Fruit fly (Drosophila melanogaster) whole organism, embryonic: Measurements from ENCODE around the gene ppk20.
A peak's percentile ranks its signal among the peaks of the same experiment; 100 is the strongest.

Source experiments
- Atf3 ChIP-seq: fragments of 200-800 bp; sonication (Bioruptor generic); optimal IDR thresholded peaks from 3 replicates; lab custom pipeline; 2016; ENCODE audit warnings: missing biosample characterization, missing genetic modification characterization
- Atf6 ChIP-seq: fragments of 200-800 bp; sonication (Bioruptor generic); IDR thresholded peaks from 2 replicates; pipeline ENCODE4 v1.3.6; 2022; ENCODE audit warnings: missing biosample characterization, missing genetic modification characterization
- B-H1 ChIP-seq: fragments of 200-800 bp; sonication (Bioruptor generic); IDR thresholded peaks from 3 replicates; pipeline ENCODE4 v1.3.6; 2022; ENCODE audit warnings: missing biosample characterization, missing genetic modification characterization
- CG11247 ChIP-seq: fragments of 200-800 bp; sonication (Bioruptor generic); IDR thresholded peaks from 2 replicates; pipeline ENCODE4 v1.3.6; 2022; ENCODE audit warnings: missing biosample characterization, missing genetic modification characterization
- CG1233 ChIP-seq: fragments of 200-800 bp; sonication (Bioruptor generic); optimal IDR thresholded peaks from 4 replicates; lab custom pipeline; 2018; ENCODE audit warnings: missing biosample characterization, mild to moderate bottlenecking, missing genetic modification characterization
- CG14710 ChIP-seq: fragments of 200-800 bp; sonication (Bioruptor generic); optimal IDR thresholded peaks from 3 replicates; lab custom pipeline; 2019; ENCODE audit warnings: missing biosample characterization, mild to moderate bottlenecking, missing genetic modification characterization, moderate library complexity
- CG15601 ChIP-seq: fragments of 200-800 bp; sonication (Bioruptor generic); optimal IDR thresholded peaks from 3 replicates; lab custom pipeline; 2019; ENCODE audit warnings: missing biosample characterization, mild to moderate bottlenecking, missing genetic modification characterization, moderate library complexity
- CG17328 ChIP-seq: fragments of 200-800 bp; sonication (Bioruptor generic); IDR thresholded peaks from 2 replicates; pipeline ENCODE4 v1.3.6; 2022; ENCODE audit warnings: missing biosample characterization, missing genetic modification characterization
- CG17385 ChIP-seq: fragments of 200-800 bp; sonication (Bioruptor generic); optimal IDR thresholded peaks from 3 replicates; lab custom pipeline; 2018; ENCODE audit warnings: missing biosample characterization, mild to moderate bottlenecking, missing genetic modification characterization
- CG18619 ChIP-seq: fragments of 200-800 bp; sonication (Bioruptor generic); optimal IDR thresholded peaks from 3 replicates; lab custom pipeline; 2017; ENCODE audit warnings: missing biosample characterization, mild to moderate bottlenecking, missing genetic modification characterization
- CG30431 ChIP-seq: fragments of 200-800 bp; sonication (Bioruptor generic); optimal IDR thresholded peaks from 2 replicates; lab custom pipeline; 2017; ENCODE audit warnings: missing biosample characterization, missing genetic modification characterization
- CG31388 ChIP-seq: fragments of 200-800 bp; sonication (Bioruptor generic); optimal IDR thresholded peaks from 2 replicates; lab custom pipeline; 2016; ENCODE audit warnings: missing biosample characterization, missing genetic modification characterization
- CG3163 ChIP-seq: fragments of 200-800 bp; sonication (Bioruptor generic); optimal IDR thresholded peaks from 3 replicates; lab custom pipeline; 2016; ENCODE audit warnings: missing biosample characterization, missing genetic modification characterization
- CG5180 ChIP-seq: fragments of 200-800 bp; sonication (Bioruptor generic); optimal IDR thresholded peaks from 3 replicates; lab custom pipeline; 2017; ENCODE audit warnings: missing biosample characterization, missing genetic modification characterization, mild to moderate bottlenecking, moderate library complexity, missing genetic modification reagents
- CG6683 ChIP-seq: fragments of 200-800 bp; sonication (Bioruptor generic); optimal IDR thresholded peaks from 2 replicates; lab custom pipeline; 2017; ENCODE audit warnings: missing biosample characterization, mild to moderate bottlenecking, missing genetic modification characterization, missing genetic modification reagents
- CG7745 ChIP-seq: fragments of 200-800 bp; sonication (Bioruptor generic); optimal IDR thresholded peaks from 2 replicates; lab custom pipeline; 2018; ENCODE audit warnings: missing biosample characterization, mild to moderate bottlenecking, missing genetic modification characterization, moderate library complexity
- CG8089 ChIP-seq: fragments of 200-800 bp; sonication (Bioruptor generic); optimal IDR thresholded peaks from 3 replicates; lab custom pipeline; 2016; ENCODE audit warnings: missing biosample characterization, missing genetic modification characterization
- CG9727 ChIP-seq: fragments of 200-800 bp; sonication (Bioruptor generic); optimal IDR thresholded peaks from 3 replicates; lab custom pipeline; 2017; ENCODE audit warnings: missing biosample characterization, mild to moderate bottlenecking, missing genetic modification characterization
- Dip3 ChIP-seq: fragments of 200-800 bp; sonication (Bioruptor generic); optimal IDR thresholded peaks from 3 replicates; lab custom pipeline; 2016; ENCODE audit warnings: missing biosample characterization, missing genetic modification characterization
- Drgx ChIP-seq: fragments of 200-800 bp; sonication (Bioruptor generic); IDR thresholded peaks from 2 replicates; pipeline ENCODE4 v1.3.6; 2022; ENCODE audit warnings: missing biosample characterization, missing genetic modification characterization
- E2f2 ChIP-seq: fragments of 200-800 bp; sonication (Bioruptor generic); IDR thresholded peaks from 2 replicates; pipeline ENCODE4 v1.3.6; 2022; ENCODE audit warnings: missing biosample characterization, missing genetic modification characterization
- Hmx ChIP-seq: fragments of 200-800 bp; sonication (Bioruptor generic); optimal IDR thresholded peaks from 2 replicates; lab custom pipeline; 2016; ENCODE audit warnings: missing biosample characterization, missing genetic modification characterization
- MESR4 ChIP-seq: fragments of 200-800 bp; sonication (Bioruptor generic); optimal IDR thresholded peaks from 2 replicates; lab custom pipeline; 2018; ENCODE audit warnings: missing biosample characterization, mild to moderate bottlenecking, missing genetic modification characterization, moderate library complexity
- Ptx1 ChIP-seq: fragments of 200-800 bp; sonication (Bioruptor generic); IDR thresholded peaks from 2 replicates; pipeline ENCODE4 v1.3.6; 2022; ENCODE audit warnings: missing biosample characterization, missing genetic modification characterization
- Ravus ChIP-seq: fragments of 200-800 bp; sonication (Bioruptor generic); IDR thresholded peaks from 2 replicates; pipeline ENCODE4 v1.3.6; 2022; ENCODE audit warnings: missing biosample characterization, missing genetic modification characterization
- Rfx ChIP-seq: fragments of 200-800 bp; sonication (Bioruptor generic); IDR thresholded peaks from 2 replicates; pipeline ENCODE4 v1.3.6; 2022; ENCODE audit warnings: missing biosample characterization, missing genetic modification characterization
- Scr ChIP-seq: fragments of 200-800 bp; sonication (Bioruptor generic); IDR thresholded peaks from 2 replicates; pipeline ENCODE4 v1.3.6; 2022; ENCODE audit warnings: missing biosample characterization, missing genetic modification characterization; ENCODE audit not compliant: partially characterized antibody
- Sox100B ChIP-seq: fragments of 200-800 bp; sonication (Bioruptor generic); optimal IDR thresholded peaks from 3 replicates; lab custom pipeline; 2018; ENCODE audit warnings: missing biosample characterization, mild to moderate bottlenecking, missing genetic modification characterization
- ab ChIP-seq: fragments of 200-800 bp; sonication (Bioruptor generic); optimal IDR thresholded peaks from 2 replicates; lab custom pipeline; 2016; ENCODE audit warnings: missing biosample characterization, missing genetic modification characterization
- ase ChIP-seq: fragments of 200-800 bp; sonication (Bioruptor generic); IDR thresholded peaks from 3 replicates; pipeline ENCODE4 v1.3.6; 2022; ENCODE audit warnings: missing biosample characterization, missing genetic modification characterization
- br ChIP-seq: fragments of >200 bp; optimal IDR thresholded peaks from 2 replicates; lab custom pipeline; 2017
- cad ChIP-seq: fragments of >200 bp; optimal IDR thresholded peaks from 2 replicates; lab custom pipeline; 2017; ENCODE audit warnings: missing biosample characterization, missing genetic modification characterization
- cas ChIP-seq: fragments of 200-800 bp; sonication (Bioruptor generic); IDR thresholded peaks from 2 replicates; pipeline ENCODE4 v1.3.6; 2022; ENCODE audit warnings: missing biosample characterization, missing genetic modification characterization
- caup ChIP-seq: fragments of 200-800 bp; sonication (Bioruptor generic); optimal IDR thresholded peaks from 3 replicates; lab custom pipeline; 2017; ENCODE audit warnings: missing biosample characterization, mild to moderate bottlenecking, missing genetic modification characterization, moderate library complexity; ENCODE audit not compliant: severe bottlenecking
- cwo ChIP-seq: fragments of 200-800 bp; sonication (Bioruptor generic); optimal IDR thresholded peaks from 3 replicates; lab custom pipeline; 2017; ENCODE audit warnings: missing biosample characterization, missing genetic modification characterization, mild to moderate bottlenecking, moderate library complexity, missing genetic modification reagents
- danr ChIP-seq: fragments of 200-800 bp; sonication (Bioruptor generic); IDR thresholded peaks from 2 replicates; pipeline ENCODE4 v1.3.6; 2022; ENCODE audit warnings: missing biosample characterization, missing genetic modification characterization
- ewg ChIP-seq: fragments of 200-800 bp; sonication (Bioruptor generic); optimal IDR thresholded peaks from 3 replicates; lab custom pipeline; 2017; ENCODE audit warnings: mild to moderate bottlenecking, missing biosample characterization, missing genetic modification reagents, missing genetic modification characterization
- fru ChIP-seq: fragments of >200 bp; optimal IDR thresholded peaks from 2 replicates; lab custom pipeline; 2017
- gem ChIP-seq: fragments of 200-800 bp; sonication (Bioruptor generic); optimal IDR thresholded peaks from 2 replicates; lab custom pipeline; 2019; ENCODE audit warnings: missing biosample characterization, mild to moderate bottlenecking, missing genetic modification characterization, moderate library complexity
- gsb ChIP-seq: fragments of 200-800 bp; sonication (Bioruptor generic); IDR thresholded peaks from 2 replicates; pipeline ENCODE4 v1.3.6; 2022; ENCODE audit warnings: missing biosample characterization, missing genetic modification characterization
- ind ChIP-seq: fragments of 200-800 bp; sonication (Bioruptor generic); optimal IDR thresholded peaks from 3 replicates; lab custom pipeline; 2016; ENCODE audit warnings: missing biosample characterization, missing genetic modification characterization
- jing ChIP-seq: fragments of 200-800 bp; sonication (Bioruptor generic); optimal IDR thresholded peaks from 2 replicates; lab custom pipeline; 2018; ENCODE audit warnings: missing biosample characterization, mild to moderate bottlenecking, missing genetic modification characterization
- kni ChIP-seq: fragments of 200-800 bp; sonication (Bioruptor generic); optimal IDR thresholded peaks from 3 replicates; lab custom pipeline; 2017; ENCODE audit warnings: mild to moderate bottlenecking, missing biosample characterization, missing genetic modification reagents, missing genetic modification characterization
- luna ChIP-seq: fragments of 200-800 bp; sonication (Bioruptor generic); optimal IDR thresholded peaks from 2 replicates; lab custom pipeline; 2016; ENCODE audit warnings: missing biosample characterization, missing genetic modification characterization
- nerfin-1 ChIP-seq: fragments of 200-800 bp; sonication (Bioruptor generic); optimal IDR thresholded peaks from 3 replicates; lab custom pipeline; 2019; ENCODE audit warnings: missing biosample characterization, mild to moderate bottlenecking, missing genetic modification characterization, moderate library complexity
- otp ChIP-seq: fragments of 200-800 bp; sonication (Bioruptor generic); IDR thresholded peaks from 3 replicates; pipeline ENCODE4, ENCODE4 v1.3.6; 2022; ENCODE audit warnings: missing biosample characterization, missing genetic modification characterization
- pita ChIP-seq: fragments of 200-800 bp; sonication (Bioruptor generic); optimal IDR thresholded peaks from 2 replicates; lab custom pipeline; 2017; ENCODE audit warnings: missing biosample characterization, mild to moderate bottlenecking, missing genetic modification characterization
- ranshi ChIP-seq: fragments of 200-800 bp; sonication (Bioruptor generic); IDR thresholded peaks from 2 replicates; pipeline ENCODE4 v1.3.6; 2022; ENCODE audit warnings: missing biosample characterization, missing genetic modification characterization
- sd ChIP-seq: fragments of 200-800 bp; sonication (Bioruptor generic); optimal IDR thresholded peaks from 3 replicates; lab custom pipeline; 2018; ENCODE audit warnings: missing biosample characterization, mild to moderate bottlenecking, missing genetic modification characterization, moderate library complexity
- so ChIP-seq: fragments of 200-800 bp; sonication (Bioruptor generic); IDR thresholded peaks from 3 replicates; pipeline ENCODE4 v1.3.6; 2022; ENCODE audit warnings: missing biosample characterization, missing genetic modification characterization
- sqz ChIP-seq: fragments of 200-800 bp; sonication (Bioruptor generic); optimal IDR thresholded peaks from 3 replicates; lab custom pipeline; 2018; ENCODE audit warnings: missing biosample characterization, mild to moderate bottlenecking, missing genetic modification characterization
- vnd ChIP-seq: fragments of 200-800 bp; sonication (Bioruptor generic); IDR thresholded peaks from 3 replicates; pipeline ENCODE4 v1.3.6; 2022; ENCODE audit warnings: missing biosample characterization, missing genetic modification characterization; ENCODE audit not compliant: partially characterized antibody

The ppk20 gene

DNA sequence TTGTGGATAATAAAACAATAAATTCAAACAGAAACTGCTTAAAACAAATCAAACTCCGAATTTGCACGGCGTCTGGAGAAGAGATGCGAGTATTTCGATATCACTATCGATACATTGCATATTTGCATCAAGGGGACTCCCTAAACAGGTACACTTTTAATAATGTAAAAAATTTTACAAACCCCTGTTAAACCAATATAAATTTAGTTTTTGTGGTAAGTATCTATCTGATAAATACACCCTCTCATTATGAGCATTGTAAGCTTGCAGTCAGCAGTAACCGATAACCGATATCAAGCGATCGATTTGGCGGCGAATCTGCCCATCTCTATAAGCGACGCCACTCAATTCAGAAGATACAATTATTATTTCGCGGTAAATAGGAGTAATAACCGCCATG is 6.7 kb upstream of the ppk20 start, which contains the start of the genes Bub3 and Cap-D2 (continued):
- peak; percentile 64 for TF ChIP-seq CG31388 (GFP tag; lab: Kevin White, UChicago)
- peak; percentile 70 for TF ChIP-seq CG17328 (GFP tag; lab: Robert Waterston, UW)
- peak; percentile 44 for TF ChIP-seq CG3163
- peak; percentile 66 for TF ChIP-seq ase (GFP tag; lab: Robert Waterston, UW)
- TF ChIP-seq CG18619 = peak; percentile 44
- peak; percentile 58 for TF ChIP-seq Rfx
- no peak for TF ChIP-seq sd (tag; lab: Kevin White, UChicago)
- TF ChIP-seq E2f2 (GFP tag; lab: Robert Waterston, UW) = peak; percentile 77
- TF ChIP-seq CG5180 (GFP tag; lab: Kevin White, UChicago) = no peak
- TF ChIP-seq gem = no peak
- no peak for TF ChIP-seq jing (GFP tag; lab: Kevin White, UChicago)
- peak; percentile 69; the same call in 1 of the 2 replicates for TF ChIP-seq ranshi (GFP tag; lab: Robert Waterston, UW)
- TF ChIP-seq Scr = peak; percentile 88
- peak; percentile 29 for TF ChIP-seq cwo (GFP tag; lab: Kevin White, UChicago)
- peak; percentile 45 for TF ChIP-seq Atf3
- TF ChIP-seq ewg (GFP tag; lab: Kevin White, UChicago) = peak; percentile 53
- TF ChIP-seq caup = peak; percentile 33
- no peak for TF ChIP-seq ab (GFP tag; lab: Kevin White, UChicago)
- peak; percentile 51 for TF ChIP-seq CG17385 (GFP tag; lab: Kevin White, UChicago)
- peak; percentile 76 for TF ChIP-seq Atf6 (GFP tag; lab: Robert Waterston, UW)
- peak; percentile 27 for TF ChIP-seq nerfin-1 (tag; lab: Kevin White, UChicago)
- TF ChIP-seq CG30431 (GFP tag; lab: Kevin White, UChicago) = peak; percentile 21
- TF ChIP-seq Sox100B (GFP tag; lab: Kevin White, UChicago) = no peak
- no peak for TF ChIP-seq CG6683 (GFP tag; lab: Kevin White, UChicago)
- no peak for TF ChIP-seq so (GFP tag; lab: Robert Waterston, UW)
- no peak for TF ChIP-seq sqz
- TF ChIP-seq CG14710 (tag; lab: Kevin White, UChicago) = peak; percentile 80
- TF ChIP-seq pita (GFP tag; lab: Kevin White, UChicago) = no peak
- 0 out of 2 replicates have a peak, but pooled peaks have one; percentile 12 for TF ChIP-seq danr (GFP tag; lab: Robert Waterston, UW)
- no peak for TF ChIP-seq br
- no peak for TF ChIP-seq cad (GFP tag; lab: Kevin White, UChicago)
- TF ChIP-seq CG11247 (GFP tag; lab: Robert Waterston, UW) = 0 out of 2 replicates have a peak, but pooled peaks have one; percentile 21
- no peak for TF ChIP-seq fru (lab: Kevin White, UChicago)
- peak; percentile 50 for TF ChIP-seq CG15601 (tag; lab: Kevin White, UChicago)
- no peak for TF ChIP-seq cas (GFP tag; lab: Robert Waterston, UW)
- TF ChIP-seq ind (GFP tag; lab: Kevin White, UChicago) = peak; percentile 78
- TF ChIP-seq kni (GFP tag; lab: Kevin White, UChicago) = no peak
- TF ChIP-seq Ravus (GFP tag; lab: Robert Waterston, UW) = no peak
- TF ChIP-seq B-H1 = peak; percentile 47; the same call in 2 of the 3 replicates
- TF ChIP-seq gsb (GFP tag; lab: Robert Waterston, UW) = no peak
- TF ChIP-seq Ptx1 (GFP tag; lab: Robert Waterston, UW) = peak; percentile 41; the same call in 1 of the 2 replicates
- TF ChIP-seq CG8089 (GFP tag; lab: Kevin White, UChicago) = peak; percentile 73
- TF ChIP-seq CG1233 (GFP tag; lab: Kevin White, UChicago) = peak; percentile 60
- TF ChIP-seq CG9727 = peak; percentile 69
- TF ChIP-seq luna (GFP tag; lab: Kevin White, UChicago) = peak; percentile 20
- TF ChIP-seq Hmx (GFP tag; lab: Kevin White, UChicago) = no peak
- 0 out of 3 replicates have a peak, but pooled peaks have one; percentile 60 for TF ChIP-seq otp (GFP tag; lab: Robert Waterston, UW)
- peak; percentile 72 for TF ChIP-seq Dip3
- TF ChIP-seq MESR4 (GFP tag; lab: Kevin White, UChicago) = peak; percentile 42
- no peak; the same call in 1 of the 2 replicates for TF ChIP-seq Drgx
- peak; percentile 82 for TF ChIP-seq vnd (GFP tag; lab: Robert Waterston, UW)
- TF ChIP-seq CG7745 = no peak
